Fruit fly (Drosophila melanogaster) whole organism, pupa: ENCODE results near the gene RpS14b.

Experiments used
- CG10348 ChIP-seq: fragments of 200-800 bp; sonication (Bioruptor generic); IDR thresholded peaks from 2 replicates; pipeline ENCODE4 v1.3.6; 2022; ENCODE audit warnings: missing biosample characterization, missing genetic modification characterization
- CG12605 ChIP-seq: fragments of 200-800 bp; sonication (Bioruptor generic); IDR thresholded peaks from 2 replicates; pipeline ENCODE4 v1.3.6; 2022; ENCODE audit warnings: missing biosample characterization, missing genetic modification characterization
- CG13204 ChIP-seq: fragments of 200-800 bp; sonication (Bioruptor generic); optimal IDR thresholded peaks from 2 replicates; lab custom pipeline; 2018; ENCODE audit warnings: missing biosample characterization, mild to moderate bottlenecking, missing genetic modification characterization, moderate library complexity
- CG14655 ChIP-seq: fragments of 200-800 bp; sonication (Bioruptor generic); optimal IDR thresholded peaks from 3 replicates; lab custom pipeline; 2017; ENCODE audit warnings: mild to moderate bottlenecking, missing biosample characterization, missing genetic modification reagents, missing genetic modification characterization
- CG15710 ChIP-seq: fragments of 200-800 bp; sonication (Bioruptor generic); optimal IDR thresholded peaks from 2 replicates; lab custom pipeline; 2018; ENCODE audit warnings: missing biosample characterization, mild to moderate bottlenecking, missing genetic modification characterization, moderate library complexity
- CG17806 ChIP-seq: fragments of 200-800 bp; sonication (Bioruptor generic); optimal IDR thresholded peaks from 2 replicates; lab custom pipeline; 2018; ENCODE audit warnings: missing biosample characterization, mild to moderate bottlenecking, missing genetic modification characterization, moderate library complexity
- CG32121 ChIP-seq: fragments of 200-800 bp; sonication (Bioruptor generic); IDR thresholded peaks from 2 replicates; pipeline ENCODE4 v1.3.6; 2022; ENCODE audit warnings: missing biosample characterization, missing genetic modification characterization
- CG34367 ChIP-seq: fragments of 200-800 bp; sonication (Bioruptor generic); optimal IDR thresholded peaks from 2 replicates; lab custom pipeline; 2018; ENCODE audit warnings: missing biosample characterization, mild to moderate bottlenecking, missing genetic modification characterization
- CG4496 ChIP-seq: fragments of 200-800 bp; sonication (Bioruptor generic); IDR thresholded peaks from 3 replicates; pipeline ENCODE4 v1.3.6; 2022; ENCODE audit warnings: missing biosample characterization, missing genetic modification characterization
- CG8159 ChIP-seq: fragments of 200-800 bp; sonication (Bioruptor generic); optimal IDR thresholded peaks from 3 replicates; lab custom pipeline; 2018; ENCODE audit warnings: missing biosample characterization, mild to moderate bottlenecking, missing genetic modification characterization, moderate library complexity
- CG8301 ChIP-seq: fragments of 200-800 bp; sonication (Bioruptor generic); optimal IDR thresholded peaks from 2 replicates; lab custom pipeline; 2018; ENCODE audit warnings: missing biosample characterization, mild to moderate bottlenecking, missing genetic modification characterization
- CG9948 ChIP-seq: fragments of 200-800 bp; sonication (Bioruptor generic); optimal IDR thresholded peaks from 2 replicates; lab custom pipeline; 2018; ENCODE audit warnings: missing biosample characterization, mild to moderate bottlenecking, missing genetic modification characterization, moderate library complexity
- D1 ChIP-seq: fragments of 200-800 bp; sonication (Bioruptor generic); optimal IDR thresholded peaks from 2 replicates; lab custom pipeline; 2018; ENCODE audit warnings: missing biosample characterization, mild to moderate bottlenecking, missing genetic modification characterization, moderate library complexity
- EcR ChIP-seq: fragments of 200-800 bp; sonication (Bioruptor generic); optimal IDR thresholded peaks from 3 replicates; lab custom pipeline; 2019; ENCODE audit warnings: missing biosample characterization, missing genetic modification characterization, mild to moderate bottlenecking, moderate library complexity, missing genetic modification reagents
- Ets98B ChIP-seq: fragments of 200-800 bp; sonication (Bioruptor generic); IDR thresholded peaks from 2 replicates; pipeline ENCODE4 v1.3.6; 2022; ENCODE audit warnings: missing biosample characterization, missing genetic modification characterization
- Pif1A ChIP-seq: fragments of 200-800 bp; sonication (Bioruptor generic); optimal IDR thresholded peaks from 3 replicates; lab custom pipeline; 2016; ENCODE audit warnings: missing biosample characterization, missing genetic modification characterization
- Pif1B ChIP-seq: fragments of 200-800 bp; sonication (Bioruptor generic); optimal IDR thresholded peaks from 3 replicates; lab custom pipeline; 2016; ENCODE audit warnings: missing biosample characterization, missing genetic modification characterization
- Snoo ChIP-seq: fragments of 200-800 bp; sonication (Bioruptor generic); optimal IDR thresholded peaks from 3 replicates; lab custom pipeline; 2017; ENCODE audit warnings: missing biosample characterization, mild to moderate bottlenecking, missing genetic modification characterization, inconsistent platforms
- fd96Ca ChIP-seq: fragments of 200-800 bp; sonication (Bioruptor generic); IDR thresholded peaks from 3 replicates; pipeline ENCODE4 v1.3.6; 2022; ENCODE audit warnings: missing biosample characterization, missing genetic modification characterization
- gl ChIP-seq: fragments of 200-800 bp; sonication (Bioruptor generic); optimal IDR thresholded peaks from 2 replicates; lab custom pipeline; 2018; ENCODE audit warnings: missing biosample characterization, mild to moderate bottlenecking, missing genetic modification characterization
- rn ChIP-seq: fragments of 200-800 bp; sonication (Bioruptor generic); IDR thresholded peaks from 2 replicates; pipeline ENCODE4 v1.3.6; 2022; ENCODE audit warnings: missing biosample characterization, missing genetic modification characterization

Gene RpS14b

DNA sequence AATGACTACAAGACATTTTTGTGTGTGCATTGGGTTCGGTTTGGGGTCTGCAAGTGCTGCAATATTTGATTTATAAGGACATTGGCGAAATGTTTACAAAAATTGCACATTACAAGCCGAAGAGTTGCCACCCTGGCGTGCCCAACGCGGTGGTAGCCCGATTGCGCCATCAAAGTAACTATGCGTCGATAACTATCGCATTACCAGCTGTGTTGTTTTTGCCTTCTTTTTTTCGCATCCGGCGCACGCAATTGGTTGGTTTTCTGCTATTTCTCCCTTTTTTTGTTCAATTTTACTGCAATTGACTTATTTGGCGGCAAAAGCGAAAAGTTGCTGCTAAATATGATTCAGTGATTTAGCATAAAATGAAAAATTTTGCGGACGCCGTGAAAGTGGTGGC lies at the start of gene RpS14b:
Gene RpS14b (plus strand): TSS at position 220 of the 400 bp plus-strand sequence.
- TF ChIP-seq CG8159 (tag; lab: Kevin White, UChicago) (peak; percentile 28), CG15710 (peak; percentile 55), CG10348 (GFP tag; lab: Robert Waterston, UW) (no peak), Ets98B (peak; percentile 61), CG12605 (peak; percentile 43; the same call in 1 of the 2 replicates), D1 (tag; lab: Kevin White, UChicago) (no peak), EcR (GFP tag; lab: Kevin White, UChicago) (no peak), rn (GFP tag; lab: Robert Waterston, UW) (0 out of 2 replicates have a peak, but pooled peaks have one; percentile 6), Snoo (tag; lab: Kevin White, UChicago) (peak; percentile 67), fd96Ca (GFP tag; lab: Robert Waterston, UW) (peak; percentile 60; the same call in 2 of the 3 replicates), CG13204 (GFP tag; lab: Kevin White, UChicago) (peak; percentile 30), CG32121 (GFP tag; lab: Robert Waterston, UW) (peak; percentile 51), Pif1B (peak; percentile 10), CG4496 (GFP tag; lab: Robert Waterston, UW) (peak; percentile 79), CG9948 (peak; percentile 3), gl (tag; lab: Kevin White, UChicago) (peak; percentile 39), CG17806 (no peak), Pif1A (GFP tag; lab: Kevin White, UChicago) (peak; percentile 42), CG8301 (peak; percentile 19), CG14655 (GFP tag; lab: Kevin White, UChicago) (no peak), CG34367 (tag; lab: Kevin White, UChicago) (peak; percentile 51)

DNA sequence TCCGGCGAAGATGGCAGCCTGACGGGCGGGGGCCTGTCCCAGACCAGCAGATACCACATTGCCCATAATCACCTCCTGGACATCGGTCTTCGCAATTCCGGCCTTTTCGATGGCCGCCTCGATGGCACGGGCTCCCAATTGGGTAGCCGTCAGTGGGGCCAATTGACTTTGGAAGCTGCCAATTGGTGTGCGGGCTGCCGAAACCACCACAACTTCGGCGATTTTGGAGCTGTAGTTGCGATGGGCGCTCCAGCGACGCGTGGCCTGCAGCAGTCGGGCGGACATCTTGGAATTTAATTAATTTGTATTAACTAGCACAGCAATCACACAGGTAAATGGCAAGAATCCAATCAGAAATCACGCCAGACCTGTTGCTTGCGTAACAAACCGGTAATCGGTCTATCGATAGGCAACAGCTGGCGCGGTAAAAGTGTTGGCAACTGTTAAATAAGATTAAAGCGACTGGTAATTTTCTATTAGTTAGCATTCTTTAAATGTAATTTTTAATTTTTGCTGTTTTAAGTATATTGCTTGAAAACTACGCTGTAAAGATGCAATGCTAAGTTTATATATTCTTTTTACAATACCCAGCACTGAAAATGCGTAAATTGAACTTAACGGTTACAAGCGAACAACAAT lies 46.2 kb upstream of the RpS14b start, which contains the start of gene Acat1:
Gene Acat1 (minus strand): TSS at position 400 of the 639 bp plus-strand sequence.
- TF ChIP-seq CG17806 (peak; percentile 65), CG12605 (peak; percentile 52), CG10348 (GFP tag; lab: Robert Waterston, UW) (no peak), gl (tag; lab: Kevin White, UChicago) (no peak), fd96Ca (GFP tag; lab: Robert Waterston, UW) (no peak), D1 (tag; lab: Kevin White, UChicago) (peak; percentile 32), Pif1A (GFP tag; lab: Kevin White, UChicago) (peak; percentile 80), CG15710 (peak; percentile 55), rn (GFP tag; lab: Robert Waterston, UW) (peak; percentile 63; the same call in 1 of the 2 replicates), CG34367 (tag; lab: Kevin White, UChicago) (peak; percentile 47), Pif1B (peak; percentile 81), CG14655 (GFP tag; lab: Kevin White, UChicago) (peak; percentile 55), CG9948 (no peak), Ets98B (peak; percentile 62; the same call in 1 of the 2 replicates), CG4496 (GFP tag; lab: Robert Waterston, UW) (peak; percentile 78), CG8301 (peak; percentile 52), CG32121 (GFP tag; lab: Robert Waterston, UW) (peak; percentile 48; the same call in 1 of the 2 replicates), Snoo (tag; lab: Kevin White, UChicago) (no peak), CG8159 (tag; lab: Kevin White, UChicago) (peak; percentile 52), EcR (GFP tag; lab: Kevin White, UChicago) (no peak)
- TF ChIP-seq, all 21 proteins: peak for 14

DNA sequence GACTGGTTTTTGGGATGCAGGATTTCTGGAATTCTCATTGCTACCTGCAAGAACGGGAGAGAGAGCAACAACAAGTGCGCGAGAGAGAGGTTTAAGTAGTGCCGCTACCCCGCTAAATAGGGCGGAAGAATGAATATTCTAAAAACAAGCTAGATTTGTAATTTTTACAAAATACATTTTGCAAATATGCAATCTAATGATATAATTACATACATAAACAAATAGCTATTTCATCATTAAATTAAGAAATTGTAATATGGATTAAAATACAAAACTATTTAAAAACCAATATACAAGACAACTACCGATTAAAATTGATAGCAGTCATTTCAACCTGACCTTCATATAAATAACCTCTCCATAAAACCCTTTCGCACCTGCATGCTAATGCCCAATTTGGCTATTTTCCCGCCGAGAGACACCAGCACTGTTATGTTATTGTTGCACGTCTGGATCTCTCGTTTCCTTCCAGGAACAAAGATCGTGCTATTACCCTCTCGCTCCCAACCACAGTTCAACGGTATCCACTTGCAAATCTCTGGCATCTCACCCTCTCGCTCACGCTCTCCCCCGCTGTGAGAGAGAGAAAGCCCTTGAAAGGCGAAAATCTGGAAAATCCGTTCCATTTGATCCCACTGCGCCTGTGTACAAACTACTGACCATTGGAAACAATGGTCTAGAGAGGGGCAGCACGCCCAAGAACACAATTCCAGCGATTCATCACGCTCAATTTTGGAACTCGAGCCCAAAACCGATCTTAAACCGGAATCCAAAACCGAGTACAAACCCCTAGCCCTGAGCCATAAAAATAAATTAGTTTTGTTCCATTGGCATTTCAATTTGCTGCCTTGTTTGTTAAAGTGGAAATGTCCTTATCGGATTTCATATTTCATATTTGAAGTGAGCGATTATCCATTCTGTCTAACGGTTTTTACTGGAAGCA lies 42.8 kb upstream of the RpS14b start, which contains the start of gene Nek2:
Gene Nek2 (minus strand): TSS at position 51 of the 943 bp plus-strand sequence.
- TF ChIP-seq CG17806 (no peak), D1 (tag; lab: Kevin White, UChicago) (peak; percentile 1), Pif1B (peak; percentile 26), CG8159 (tag; lab: Kevin White, UChicago) (peak; percentile 40), EcR (GFP tag; lab: Kevin White, UChicago) (peak; percentile 32), CG14655 (GFP tag; lab: Kevin White, UChicago) (peak; percentile 48), CG15710 (peak; percentile 7), CG13204 (GFP tag; lab: Kevin White, UChicago) (no peak), Pif1A (GFP tag; lab: Kevin White, UChicago) (peak; percentile 15), Ets98B (no peak), CG8301 (peak; percentile 38), Snoo (tag; lab: Kevin White, UChicago) (peak; percentile 23), CG9948 (peak; percentile 32), CG34367 (tag; lab: Kevin White, UChicago) (peak; percentile 22)

DNA sequence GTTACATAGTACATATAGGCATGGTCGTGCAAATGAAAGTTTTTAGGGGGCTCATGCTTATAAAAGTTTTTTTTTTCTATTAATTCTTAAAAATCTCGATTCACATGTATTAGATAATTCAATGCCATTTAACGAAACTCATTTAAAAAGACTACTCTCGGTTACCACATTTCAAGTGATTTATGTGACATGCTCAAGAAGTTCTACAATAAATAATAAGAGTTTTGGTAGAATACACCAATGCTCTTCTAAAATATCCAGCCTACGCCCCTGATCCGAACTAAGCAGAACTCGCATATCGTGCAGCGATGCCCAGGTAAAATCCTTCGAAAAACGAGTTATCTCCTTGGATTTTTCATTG lies 42.2 kb upstream of the RpS14b start:
- TF ChIP-seq Ets98B (0 out of 2 replicates have a peak, but pooled peaks have one; percentile 7), Pif1A (GFP tag; lab: Kevin White, UChicago) (peak; percentile 63), Snoo (tag; lab: Kevin White, UChicago) (peak; percentile 44), CG14655 (GFP tag; lab: Kevin White, UChicago) (peak; percentile 77), CG8159 (tag; lab: Kevin White, UChicago) (peak; percentile 58), rn (GFP tag; lab: Robert Waterston, UW) (no peak), CG15710 (peak; percentile 65), CG8301 (peak; percentile 54), CG34367 (tag; lab: Kevin White, UChicago) (peak; percentile 33), CG10348 (GFP tag; lab: Robert Waterston, UW) (no peak), CG17806 (peak; percentile 47), CG12605 (no peak), CG9948 (peak; percentile 56), D1 (tag; lab: Kevin White, UChicago) (no peak), CG4496 (GFP tag; lab: Robert Waterston, UW) (peak; percentile 58; the same call in 2 of the 3 replicates)
